Worm (Caenorhabditis elegans) whole organism, midembryonic: Measurements from ENCODE around the gene damt-1.
A peak's percentile ranks its signal among the peaks of the same experiment; 100 is the strongest.

Source experiments
- T22C8.4 ChIP-seq: fragments of 200-800 bp; sonication (Bioruptor generic); IDR thresholded peaks from 2 replicates; pipeline ENCODE4 v1.3.6; 2022; ENCODE audit warnings: missing genetic modification characterization, missing compliant biosample characterization
- cog-1 ChIP-seq: sonication (generic microtip); optimal IDR thresholded peaks from 2 replicates; lab custom pipeline; 2016; ENCODE audit warnings: missing genetic modification characterization, missing compliant biosample characterization
- flt-1 ChIP-seq: fragments of 200-800 bp; sonication (Bioruptor generic); IDR thresholded peaks from 2 replicates; pipeline ENCODE4 v1.3.6; 2022; ENCODE audit warnings: missing genetic modification characterization, missing compliant biosample characterization
- klf-2 ChIP-seq: fragments of 200-800 bp; sonication (Bioruptor generic); conservative IDR thresholded peaks from 2 replicates; pipeline ENCODE4 v1.3.6; 2022; ENCODE audit warnings: missing genetic modification reagents, missing genetic modification characterization, missing compliant biosample characterization
- med-1 ChIP-seq: sonication (generic microtip); optimal IDR thresholded peaks from 2 replicates; lab custom pipeline; 2017; ENCODE audit warnings: missing genetic modification characterization, mild to moderate bottlenecking, missing compliant biosample characterization, antibody characterized with exemption, missing genetic modification reagents; ENCODE audit not compliant: insufficient read depth
- ref-1 ChIP-seq: fragments of 200-800 bp; sonication (Bioruptor generic); conservative IDR thresholded peaks from 2 replicates; pipeline ENCODE4 v1.3.6; 2022; ENCODE audit warnings: missing genetic modification reagents, missing genetic modification characterization, missing compliant biosample characterization
- tab-1 ChIP-seq: fragments of 200-800 bp; sonication (Bioruptor generic); IDR thresholded peaks from 2 replicates; pipeline ENCODE4 v1.3.6; 2022; ENCODE audit warnings: missing genetic modification characterization, missing compliant biosample characterization
- ztf-23 ChIP-seq: fragments of 200-800 bp; sonication (Bioruptor generic); IDR thresholded peaks from 2 replicates; pipeline ENCODE4 v1.3.6; 2022; ENCODE audit warnings: missing genetic modification reagents, missing genetic modification characterization, missing compliant biosample characterization
- ztf-29 ChIP-seq: fragments of 200-800 bp; sonication (Bioruptor generic); IDR thresholded peaks from 2 replicates; pipeline ENCODE4 v1.3.6; 2022; ENCODE audit warnings: missing genetic modification reagents, missing genetic modification characterization, missing compliant biosample characterization

damt-1 gene

DNA sequence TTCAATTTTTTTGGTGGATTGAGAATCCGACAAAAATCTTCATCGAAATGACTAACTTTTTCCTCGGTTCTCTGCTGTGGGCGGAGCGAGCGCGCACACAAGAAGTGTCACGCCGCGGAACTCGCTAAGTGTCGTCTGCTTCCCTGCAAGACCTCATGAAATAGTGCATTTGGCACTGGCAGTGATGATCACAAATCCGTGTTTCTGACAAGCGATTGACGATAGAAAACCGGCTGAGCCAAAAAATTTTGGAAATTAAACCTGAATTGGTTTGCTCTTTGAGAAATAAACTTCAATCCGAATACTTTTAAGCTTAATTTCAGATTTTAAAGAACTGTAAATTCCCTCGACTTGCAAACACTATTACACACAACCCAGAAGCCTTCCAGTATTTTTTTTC lies 18.5 kb upstream of the damt-1 start:
- TF ChIP-seq ref-1 (GFP tag; lab: Robert Waterston, UW) = no peak
- TF ChIP-seq flt-1 (GFP tag; lab: Robert Waterston, UW) = no peak
- no peak for TF ChIP-seq klf-2 (GFP tag; lab: Robert Waterston, UW)
- TF ChIP-seq ztf-23 = no peak
- no peak for TF ChIP-seq tab-1 (GFP tag; lab: Robert Waterston, UW)
- TF ChIP-seq T22C8.4 (GFP tag; lab: Robert Waterston, UW) = no peak
- no peak for TF ChIP-seq med-1
- TF ChIP-seq cog-1 (tag; lab: Kevin White, UChicago) = no peak
- no peak for TF ChIP-seq ztf-29 (GFP tag; lab: Robert Waterston, UW)

- TF ChIP-seq ztf-29 (GFP tag; lab: Robert Waterston, UW) (no peak), ztf-23 (0 out of 2 replicates have a peak, but pooled peaks have one; percentile 11)
Observed at ce11 chrII:5702611-5703192, 17.2 kb upstream of the damt-1 start.

DNA sequence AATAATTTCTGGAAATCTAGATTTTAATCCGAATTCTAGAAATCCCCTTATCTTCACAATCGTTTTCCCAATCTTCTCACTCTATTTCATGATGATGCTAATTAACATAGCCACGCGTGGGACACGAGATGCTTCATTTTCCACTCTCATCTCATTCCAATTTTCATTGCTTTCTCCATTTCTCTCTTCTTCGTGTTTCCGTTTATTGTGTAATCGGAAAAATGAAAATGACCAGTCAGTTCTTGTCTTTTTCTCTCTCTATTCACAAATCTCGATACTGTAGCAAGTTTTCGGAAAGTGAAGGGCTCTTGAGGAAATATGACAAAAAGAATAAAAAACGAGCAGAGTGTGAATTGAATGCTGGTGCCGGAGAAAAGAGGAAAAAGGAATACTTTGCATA lies 15.5 kb upstream of the damt-1 start:
- TF ChIP-seq ztf-29 (GFP tag; lab: Robert Waterston, UW) (no peak), tab-1 (GFP tag; lab: Robert Waterston, UW) (no peak), T22C8.4 (GFP tag; lab: Robert Waterston, UW) (no peak), ref-1 (GFP tag; lab: Robert Waterston, UW) (no peak), cog-1 (tag; lab: Kevin White, UChicago) (no peak), med-1 (no peak), klf-2 (GFP tag; lab: Robert Waterston, UW) (no peak), flt-1 (GFP tag; lab: Robert Waterston, UW) (no peak), ztf-23 (no peak)

ce11 chrII:5707532-5707931 lies 12.4 kb upstream of the damt-1 start, which contains the start of gene osta-2:
osta-2 (plus strand) TSS chrII:5707691.
- TF ChIP-seq ztf-23 (no peak), cog-1 (tag; lab: Kevin White, UChicago) (no peak), flt-1 (GFP tag; lab: Robert Waterston, UW) (no peak), ref-1 (GFP tag; lab: Robert Waterston, UW) (no peak)

DNA sequence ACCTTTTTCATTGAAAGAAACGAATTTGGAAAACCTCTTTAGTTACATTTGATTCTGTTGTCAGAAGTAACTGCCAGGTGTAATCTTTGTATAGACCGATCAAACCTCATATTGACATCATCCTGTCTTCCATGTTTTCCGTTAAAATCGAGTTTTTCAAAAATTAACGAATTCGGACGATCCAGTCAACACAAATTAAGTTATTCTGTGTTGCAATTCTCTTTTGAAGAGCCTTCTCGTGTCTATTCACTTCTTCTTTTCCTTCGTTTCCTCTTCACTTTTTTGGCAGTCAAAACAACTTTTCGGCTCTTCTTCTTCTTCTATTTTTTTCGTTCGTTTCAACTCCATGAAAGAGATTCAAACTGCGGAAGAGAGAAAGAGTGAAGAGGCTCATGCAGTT lies 11.8 kb upstream of the damt-1 start:
- TF ChIP-seq tab-1 (GFP tag; lab: Robert Waterston, UW) (no peak), flt-1 (GFP tag; lab: Robert Waterston, UW) (no peak), T22C8.4 (GFP tag; lab: Robert Waterston, UW) (no peak), ztf-29 (GFP tag; lab: Robert Waterston, UW) (no peak), cog-1 (tag; lab: Kevin White, UChicago) (no peak), ref-1 (GFP tag; lab: Robert Waterston, UW) (no peak), klf-2 (GFP tag; lab: Robert Waterston, UW) (no peak), med-1 (no peak), ztf-23 (no peak)

DNA sequence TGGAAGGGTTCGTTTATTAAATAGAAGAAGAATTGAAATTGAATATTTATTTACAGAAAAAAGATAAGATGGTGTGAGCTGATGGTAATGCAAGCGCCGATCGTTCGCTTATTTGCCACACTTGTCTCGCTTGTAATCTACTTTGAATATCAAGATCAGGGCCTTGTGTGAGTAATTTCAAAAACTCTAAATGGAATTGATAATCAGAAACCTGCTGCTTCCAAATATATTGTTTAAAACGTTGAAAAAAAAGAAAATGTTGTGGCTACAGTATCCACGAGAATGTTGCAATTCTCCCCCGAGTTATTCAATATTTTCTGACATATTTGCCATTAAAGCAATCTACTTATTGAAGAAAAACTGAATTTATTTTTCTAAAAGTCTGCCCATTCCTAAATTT lies 9.1 kb upstream of the damt-1 start:
- no peak for TF ChIP-seq med-1
- TF ChIP-seq cog-1 (tag; lab: Kevin White, UChicago) = no peak
- no peak for TF ChIP-seq ztf-29 (GFP tag; lab: Robert Waterston, UW)

ce11 chrII:5712126-5712525 lies 7.8 kb upstream of the damt-1 start:
- TF ChIP-seq ztf-23 (no peak), T22C8.4 (GFP tag; lab: Robert Waterston, UW) (no peak), ref-1 (GFP tag; lab: Robert Waterston, UW) (no peak), tab-1 (GFP tag; lab: Robert Waterston, UW) (no peak), ztf-29 (GFP tag; lab: Robert Waterston, UW) (no peak), flt-1 (GFP tag; lab: Robert Waterston, UW) (no peak), med-1 (no peak), cog-1 (tag; lab: Kevin White, UChicago) (no peak), klf-2 (GFP tag; lab: Robert Waterston, UW) (no peak)

DNA sequence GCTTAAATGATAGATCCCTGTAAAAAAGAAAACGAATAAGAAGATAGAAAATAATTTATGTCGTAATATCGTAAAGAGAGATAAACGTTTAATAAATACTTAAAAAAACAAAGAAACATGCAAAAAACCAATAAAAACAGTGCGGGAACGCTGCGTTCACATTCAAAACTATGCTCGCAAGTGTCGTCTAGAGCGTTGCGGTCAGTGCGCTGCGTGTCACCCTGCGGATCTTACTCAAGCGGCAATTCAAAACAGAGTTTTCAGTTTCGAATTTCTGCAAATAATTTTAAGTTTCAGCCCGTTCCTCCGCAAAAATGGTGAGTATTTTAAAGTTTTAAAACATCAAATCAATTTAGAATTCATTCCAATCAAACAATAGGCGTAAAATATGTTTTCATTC lies 5.1 kb upstream of the damt-1 start, which contains the start of the genes tiar-1 and lelo-4:
TSS of gene tiar-1 (minus strand) at position 17 of the 400 bp plus-strand sequence.
TSS of gene lelo-4 (plus strand) at position 118 of the 400 bp plus-strand sequence.
- no peak for TF ChIP-seq ref-1 (GFP tag; lab: Robert Waterston, UW)
- 0 out of 2 replicates have a peak, but pooled peaks have one; percentile 13 for TF ChIP-seq flt-1 (GFP tag; lab: Robert Waterston, UW)
- TF ChIP-seq ztf-23 = no peak

ce11 chrII:5715745-5716357 lies 4.1 kb upstream of the damt-1 start, which contains the start of the genes C18A3.10 and C18A3.3:
C18A3.10 (minus strand) TSS chrII:5715845.
C18A3.3 (plus strand) TSS chrII:5716307.
- no peak for TF ChIP-seq ztf-23
- no peak for TF ChIP-seq med-1
- TF ChIP-seq cog-1 (tag; lab: Kevin White, UChicago) = no peak
- TF ChIP-seq tab-1 (GFP tag; lab: Robert Waterston, UW) = no peak
- TF ChIP-seq T22C8.4 (GFP tag; lab: Robert Waterston, UW) = no peak
- no peak for TF ChIP-seq klf-2 (GFP tag; lab: Robert Waterston, UW)
- TF ChIP-seq flt-1 (GFP tag; lab: Robert Waterston, UW) = no peak
- TF ChIP-seq ztf-29 (GFP tag; lab: Robert Waterston, UW) = no peak
- no peak for TF ChIP-seq ref-1 (GFP tag; lab: Robert Waterston, UW)

DNA sequence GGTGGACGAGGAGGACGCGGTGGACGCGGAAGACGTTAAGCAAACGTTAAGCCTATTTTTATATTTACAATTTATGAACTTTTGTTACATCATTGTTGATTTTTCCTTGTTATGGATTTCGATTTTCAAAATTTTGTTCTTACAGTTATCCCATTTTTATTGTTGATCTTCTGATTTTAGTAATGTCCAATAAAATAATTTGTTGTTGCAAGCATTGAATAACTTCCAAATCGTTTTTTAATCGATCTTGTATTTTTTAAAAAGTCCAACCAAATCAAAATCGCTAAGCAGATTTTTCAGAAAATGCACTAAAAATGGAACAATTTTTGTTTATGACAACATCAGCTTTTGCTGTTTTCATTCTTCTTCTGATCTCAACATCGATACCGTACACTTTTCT lies 2.1 kb upstream of the damt-1 start, which contains the start of gene zipt-3:
TSS of gene zipt-3 (plus strand) at position 301 of the 400 bp plus-strand sequence.
- TF ChIP-seq ztf-29 (GFP tag; lab: Robert Waterston, UW) (no peak), T22C8.4 (GFP tag; lab: Robert Waterston, UW) (no peak), cog-1 (tag; lab: Kevin White, UChicago) (no peak), tab-1 (GFP tag; lab: Robert Waterston, UW) (no peak), flt-1 (GFP tag; lab: Robert Waterston, UW) (no peak), med-1 (no peak), klf-2 (GFP tag; lab: Robert Waterston, UW) (no peak), ref-1 (GFP tag; lab: Robert Waterston, UW) (no peak), ztf-23 (no peak)
